Worm (Caenorhabditis elegans) whole organism, late embryonic: ENCODE measurements around the gene Y17G7B.8.

Experiments
- C38D4.7 ChIP-seq: fragments of 200-800 bp; sonication (Bioruptor generic); optimal IDR thresholded peaks from 2 replicates; lab custom pipeline; 2018; ENCODE audit warnings: mild to moderate bottlenecking, missing genetic modification characterization, moderate library complexity, missing compliant biosample characterization
- K02D7.2 ChIP-seq: sonication (generic microtip); optimal IDR thresholded peaks from 2 replicates; lab custom pipeline; 2017; ENCODE audit warnings: mild to moderate bottlenecking, missing genetic modification characterization, missing compliant biosample characterization
- ama-1 ChIP-seq: fragments of 150-350 bp; optimal IDR thresholded peaks from 2 replicates; lab custom pipeline; 2014
- ceh-18 ChIP-seq: sonication (generic microtip); optimal IDR thresholded peaks from 2 replicates; lab custom pipeline; 2016; ENCODE audit warnings: missing genetic modification characterization, missing compliant biosample characterization
- ceh-2 ChIP-seq: sonication (generic microtip); optimal IDR thresholded peaks from 2 replicates; lab custom pipeline; 2016; ENCODE audit warnings: missing genotype, missing genetic modification characterization, missing compliant biosample characterization
- ceh-22 ChIP-seq: sonication (generic microtip); optimal IDR thresholded peaks from 2 replicates; lab custom pipeline; 2017; ENCODE audit warnings: missing biosample characterization, missing genetic modification characterization
- ceh-24 ChIP-seq: sonication (generic microtip); optimal IDR thresholded peaks from 2 replicates; lab custom pipeline; 2016; ENCODE audit warnings: mild to moderate bottlenecking, missing genetic modification characterization, missing compliant biosample characterization
- ceh-30 ChIP-seq: fragments of 150-350 bp; optimal IDR thresholded peaks from 2 replicates; lab custom pipeline; 2014; ENCODE audit warnings: missing biosample characterization, missing genetic modification characterization
- ceh-31 ChIP-seq: sonication (generic microtip); optimal IDR thresholded peaks from 2 replicates; lab custom pipeline; 2016; ENCODE audit warnings: missing genetic modification characterization, missing compliant biosample characterization
- ceh-48 ChIP-seq: sonication (generic microtip); optimal IDR thresholded peaks from 2 replicates; lab custom pipeline; 2016; ENCODE audit warnings: missing genetic modification characterization, inconsistent platforms, missing compliant biosample characterization
- ceh-6 ChIP-seq: fragments of 200-800 bp; sonication (Bioruptor generic); optimal IDR thresholded peaks from 2 replicates; lab custom pipeline; 2018; ENCODE audit warnings: mild to moderate bottlenecking, missing genetic modification characterization, missing compliant biosample characterization
- ceh-9 ChIP-seq: sonication (generic microtip); optimal IDR thresholded peaks from 2 replicates; lab custom pipeline; 2016; ENCODE audit warnings: mild to moderate bottlenecking, missing genetic modification characterization, inconsistent platforms, missing compliant biosample characterization
- dmd-4 ChIP-seq: sonication (generic microtip); optimal IDR thresholded peaks from 2 replicates; lab custom pipeline; 2016; ENCODE audit warnings: borderline replicate concordance, missing genetic modification characterization, missing compliant biosample characterization
- dve-1 ChIP-seq: sonication (generic microtip); optimal IDR thresholded peaks from 2 replicates; lab custom pipeline; 2017; ENCODE audit warnings: antibody characterized with exemption, mild to moderate bottlenecking, missing genetic modification characterization, missing compliant biosample characterization
- elt-2 ChIP-seq: sonication (generic microtip); optimal IDR thresholded peaks from 2 replicates; lab custom pipeline; 2016; ENCODE audit warnings: missing genetic modification reagents, missing genetic modification characterization, missing compliant biosample characterization
- elt-4 ChIP-seq: sonication (generic microtip); optimal IDR thresholded peaks from 2 replicates; lab custom pipeline; 2016; ENCODE audit warnings: missing genetic modification characterization, missing compliant biosample characterization
- ets-4 ChIP-seq: sonication (generic microtip); optimal IDR thresholded peaks from 2 replicates; lab custom pipeline; 2016; ENCODE audit warnings: missing genetic modification characterization, missing compliant biosample characterization
- fkh-6 ChIP-seq: sonication (generic microtip); optimal IDR thresholded peaks from 2 replicates; lab custom pipeline; 2016; ENCODE audit warnings: missing genetic modification characterization, missing compliant biosample characterization
- lin-11 ChIP-seq: fragments of 200-800 bp; sonication (Bioruptor generic); optimal IDR thresholded peaks from 2 replicates; lab custom pipeline; 2018; ENCODE audit warnings: mild to moderate bottlenecking, missing genetic modification characterization, missing compliant biosample characterization
- mec-3 ChIP-seq: sonication (generic microtip); optimal IDR thresholded peaks from 2 replicates; lab custom pipeline; 2016; ENCODE audit warnings: borderline replicate concordance, missing genetic modification characterization, missing compliant biosample characterization
- odd-2 ChIP-seq: sonication (generic microtip); optimal IDR thresholded peaks from 2 replicates; lab custom pipeline; 2017; ENCODE audit warnings: antibody characterized with exemption, mild to moderate bottlenecking, missing genetic modification characterization, missing compliant biosample characterization
- pat-9 ChIP-seq: fragments of 200-800 bp; sonication (Bioruptor generic); optimal IDR thresholded peaks from 2 replicates; lab custom pipeline; 2018; ENCODE audit warnings: mild to moderate bottlenecking, missing genetic modification characterization, moderate library complexity, missing compliant biosample characterization
- pax-1 ChIP-seq: fragments of 150-350 bp; optimal IDR thresholded peaks from 2 replicates; lab custom pipeline; 2014; ENCODE audit warnings: missing biosample characterization, missing genetic modification characterization
- pha-4 ChIP-seq: fragments of 150-350 bp; optimal IDR thresholded peaks from 2 replicates; lab custom pipeline; 2018; ENCODE audit warnings: missing biosample characterization, missing genetic modification reagents, missing genetic modification characterization
- pqm-1 ChIP-seq: sonication (generic microtip); optimal IDR thresholded peaks from 2 replicates; lab custom pipeline; 2016; ENCODE audit warnings: missing genetic modification characterization, missing compliant biosample characterization
- ref-2 ChIP-seq: sonication (generic microtip); optimal IDR thresholded peaks from 2 replicates; lab custom pipeline; 2016; ENCODE audit warnings: missing genetic modification characterization, missing compliant biosample characterization
- rnt-1 ChIP-seq: sonication (generic microtip); optimal IDR thresholded peaks from 2 replicates; lab custom pipeline; 2016; ENCODE audit warnings: missing genetic modification characterization, missing compliant biosample characterization
- sox-4 ChIP-seq: sonication (generic microtip); optimal IDR thresholded peaks from 2 replicates; lab custom pipeline; 2017; ENCODE audit warnings: mild to moderate bottlenecking, missing genetic modification characterization, inconsistent platforms, missing compliant biosample characterization
- tbx-7 ChIP-seq: sonication (generic microtip); optimal IDR thresholded peaks from 2 replicates; lab custom pipeline; 2016; ENCODE audit warnings: missing genotype, missing genetic modification characterization, missing compliant biosample characterization
- ttx-3 ChIP-seq: sonication (generic microtip); optimal IDR thresholded peaks from 2 replicates; lab custom pipeline; 2016; ENCODE audit warnings: missing genetic modification reagents, missing genetic modification characterization, missing compliant biosample characterization
- unc-3 ChIP-seq, 2 experiments: fragments of 200-800 bp in 1 of 2; sonication (Bioruptor generic) in 1 of 2; sonication (generic microtip) in 1 of 2; conservative IDR thresholded peaks in 1 of 2; optimal IDR thresholded peaks in 1 of 2; 2 replicates each; pipeline versions ENCODE4 v1.3.6 to Lab custom; 2016 to 2022; ENCODE audit warnings: missing compliant biosample characterization in 2 of 2, missing genetic modification characterization in 2 of 2, missing genetic modification reagents in 1 of 2
- unc-42 ChIP-seq: sonication (generic microtip); optimal IDR thresholded peaks from 2 replicates; lab custom pipeline; 2016; ENCODE audit warnings: missing genotype, missing genetic modification characterization, missing compliant biosample characterization
- unc-55 ChIP-seq: sonication (generic microtip); optimal IDR thresholded peaks from 2 replicates; lab custom pipeline; 2017; ENCODE audit warnings: missing biosample characterization, missing genetic modification reagents, missing genetic modification characterization

Y17G7B.8 gene

ce11 chrII:12067451-12068076 lies 40.0 kb upstream of the Y17G7B.8 start, which contains the start of gene Y17G7B.22:
TSS of gene Y17G7B.22 (plus strand) at chrII:12068026.
- TF ChIP-seq ttx-3 (tag; lab: Kevin White, UChicago) (no peak), ceh-24 (no peak), pqm-1 (tag; lab: Kevin White, UChicago) (no peak), unc-42 (tag; lab: Kevin White, UChicago) (peak; percentile 94), sox-4 (tag; lab: Kevin White, UChicago) (no peak), odd-2 (tag; lab: Kevin White, UChicago) (no peak), ceh-48 (tag; lab: Kevin White, UChicago) (peak; percentile 46)

ce11 chrII:12064680-12065135 lies 37.2 kb upstream of the Y17G7B.8 start, which contains the start of gene arrd-8:
TSS of gene arrd-8 (plus strand) at chrII:12065085.
- TF ChIP-seq pax-1 (no peak), unc-3 (GFP tag; conservative IDR thresholded peaks at IDR 0.05; lab: Robert Waterston, UW) (no peak), unc-3 (tag; optimal IDR thresholded peaks at IDR 0.05; lab: Kevin White, UChicago) (no peak), ceh-6 (no peak), elt-2 (tag; lab: Kevin White, UChicago) (peak; percentile 12), ceh-31 (tag; lab: Kevin White, UChicago) (no peak)

ce11 chrII:12063076-12063475 lies 35.5 kb upstream of the Y17G7B.8 start:
- TF ChIP-seq pha-4 (tag; lab: Kevin White, UChicago) (no peak), lin-11 (tag; lab: Kevin White, UChicago) (no peak), ceh-9 (tag; lab: Kevin White, UChicago) (no peak), pat-9 (tag; lab: Kevin White, UChicago) (no peak)

- TF ChIP-seq ceh-6 (no peak), ama-1 (lab: Kevin White, UChicago) (no peak), ceh-30 (no peak), ceh-2 (tag; lab: Kevin White, UChicago) (no peak), odd-2 (tag; lab: Kevin White, UChicago) (no peak), elt-4 (no peak), fkh-6 (tag; lab: Kevin White, UChicago) (no peak), ceh-9 (tag; lab: Kevin White, UChicago) (no peak), rnt-1 (tag; lab: Kevin White, UChicago) (no peak), ceh-24 (no peak), ceh-18 (tag; lab: Kevin White, UChicago) (no peak), dmd-4 (tag; lab: Kevin White, UChicago) (no peak), ttx-3 (tag; lab: Kevin White, UChicago) (no peak), K02D7.2 (tag; lab: Kevin White, UChicago) (no peak), dve-1 (tag; lab: Kevin White, UChicago) (no peak)
These were observed 35.0 kb upstream of the Y17G7B.8 start, which contains the start of gene arrd-7 for ce11 chrII:12062521-12062920. TSS of gene arrd-7 (minus strand) at chrII:12062621.

ce11 chrII:12059872-12060271 lies 32.3 kb upstream of the Y17G7B.8 start:
- TF ChIP-seq ets-4 (tag; lab: Kevin White, UChicago): no peak
- no peak for TF ChIP-seq lin-11 (tag; lab: Kevin White, UChicago)
- no peak for TF ChIP-seq mec-3 (tag; lab: Kevin White, UChicago)
- TF ChIP-seq ceh-18 (tag; lab: Kevin White, UChicago): no peak
- TF ChIP-seq C38D4.7 (GFP tag; lab: Kevin White, UChicago): no peak
- no peak for TF ChIP-seq ceh-2 (tag; lab: Kevin White, UChicago)
- no peak for TF ChIP-seq pha-4 (tag; lab: Kevin White, UChicago)
- TF ChIP-seq ceh-22 (tag; lab: Kevin White, UChicago): no peak
- no peak for TF ChIP-seq unc-55
- TF ChIP-seq odd-2 (tag; lab: Kevin White, UChicago): no peak
- TF ChIP-seq ref-2 (tag; lab: Kevin White, UChicago): no peak
- TF ChIP-seq tbx-7: no peak
- TF ChIP-seq, all 69 proteins: peak for 0
